Fruit fly (Drosophila melanogaster) whole organism, embryonic: ENCODE data around the gene Pgm1.

Source experiments
- Asciz ChIP-seq: fragments of 200-800 bp; sonication (Bioruptor generic); optimal IDR thresholded peaks from 2 replicates; lab custom pipeline; 2017; ENCODE audit warnings: missing biosample characterization, mild to moderate bottlenecking, missing genetic modification characterization, missing genetic modification reagents
- Atf-2 ChIP-seq: fragments of 200-800 bp; sonication (Bioruptor generic); optimal IDR thresholded peaks from 2 replicates; lab custom pipeline; 2016; ENCODE audit warnings: missing biosample characterization, missing genetic modification characterization
- CG12299 ChIP-seq: fragments of 200-800 bp; sonication (Bioruptor generic); optimal IDR thresholded peaks from 2 replicates; lab custom pipeline; 2018; ENCODE audit warnings: missing biosample characterization, mild to moderate bottlenecking, missing genetic modification characterization
- CG1233 ChIP-seq: fragments of 200-800 bp; sonication (Bioruptor generic); optimal IDR thresholded peaks from 4 replicates; lab custom pipeline; 2018; ENCODE audit warnings: missing biosample characterization, mild to moderate bottlenecking, missing genetic modification characterization
- CG14710 ChIP-seq: fragments of 200-800 bp; sonication (Bioruptor generic); optimal IDR thresholded peaks from 3 replicates; lab custom pipeline; 2019; ENCODE audit warnings: missing biosample characterization, mild to moderate bottlenecking, missing genetic modification characterization, moderate library complexity
- CG14965 ChIP-seq: fragments of 200-800 bp; sonication (Bioruptor generic); optimal IDR thresholded peaks from 2 replicates; lab custom pipeline; 2016; ENCODE audit warnings: missing biosample characterization, missing genetic modification characterization, borderline replicate concordance
- CG1792 ChIP-seq: fragments of 200-800 bp; sonication (Bioruptor generic); optimal IDR thresholded peaks from 2 replicates; lab custom pipeline; 2016; ENCODE audit warnings: missing biosample characterization, missing genetic modification characterization
- CG2712 ChIP-seq: fragments of 200-800 bp; optimal IDR thresholded peaks from 3 replicates; lab custom pipeline; 2019; ENCODE audit warnings: missing biosample characterization, mild to moderate bottlenecking, missing genetic modification characterization, moderate library complexity
- CG30020 ChIP-seq: fragments of 200-800 bp; optimal IDR thresholded peaks from 2 replicates; lab custom pipeline; 2019; ENCODE audit warnings: missing biosample characterization, mild to moderate bottlenecking, missing genetic modification characterization, moderate library complexity
- CG32772 ChIP-seq: fragments of 200-800 bp; sonication (Bioruptor generic); IDR thresholded peaks from 2 replicates; pipeline ENCODE4 v1.3.6; 2022; ENCODE audit warnings: missing biosample characterization, missing genetic modification characterization
- CG4854 ChIP-seq: fragments of 200-800 bp; sonication (Bioruptor generic); optimal IDR thresholded peaks from 2 replicates; lab custom pipeline; 2016; ENCODE audit warnings: missing biosample characterization, missing genetic modification characterization, inconsistent platforms
- CG5953 ChIP-seq: fragments of 200-800 bp; sonication (Bioruptor generic); IDR thresholded peaks from 2 replicates; pipeline ENCODE4 v1.3.6; 2022; ENCODE audit warnings: missing biosample characterization, missing genetic modification characterization
- CG6813 ChIP-seq: fragments of 200-800 bp; sonication (Bioruptor generic); optimal IDR thresholded peaks from 2 replicates; lab custom pipeline; 2017; ENCODE audit warnings: missing biosample characterization, missing genetic modification characterization, mild to moderate bottlenecking, moderate library complexity, missing genetic modification reagents
- CG7928 ChIP-seq: fragments of 200-800 bp; sonication (Bioruptor generic); optimal IDR thresholded peaks from 2 replicates; lab custom pipeline; 2017; ENCODE audit warnings: missing biosample characterization, mild to moderate bottlenecking, missing genetic modification characterization
- CG8290 ChIP-seq, 3 experiments: fragments of 200-800 bp; sonication (Bioruptor generic); optimal IDR thresholded peaks; 2 replicates each; lab custom pipeline; 2016 to 2019; ENCODE audit warnings: missing biosample characterization in 3 of 3, missing genetic modification characterization in 3 of 3, mild to moderate bottlenecking in 2 of 3, moderate library complexity in 1 of 3
- CG9437 ChIP-seq: fragments of 200-800 bp; sonication (Bioruptor generic); optimal IDR thresholded peaks from 2 replicates; lab custom pipeline; 2018; ENCODE audit warnings: missing biosample characterization, mild to moderate bottlenecking, missing genetic modification characterization
- CG9797 ChIP-seq: fragments of 200-800 bp; sonication (Bioruptor generic); optimal IDR thresholded peaks from 3 replicates; lab custom pipeline; 2018; ENCODE audit warnings: missing biosample characterization, mild to moderate bottlenecking, missing genetic modification characterization
- CG9876 ChIP-seq: fragments of 200-800 bp; sonication (Bioruptor generic); optimal IDR thresholded peaks from 2 replicates; lab custom pipeline; 2016; ENCODE audit warnings: missing biosample characterization, missing genetic modification characterization
- Chrac-16 ChIP-seq: fragments of 200-800 bp; sonication (Bioruptor generic); optimal IDR thresholded peaks from 3 replicates; lab custom pipeline; 2016; ENCODE audit warnings: missing biosample characterization, missing genetic modification characterization
- D19A ChIP-seq: fragments of 200-800 bp; optimal IDR thresholded peaks from 3 replicates; lab custom pipeline; 2019; ENCODE audit warnings: missing biosample characterization, mild to moderate bottlenecking, missing genetic modification characterization, moderate library complexity
- Dip3 ChIP-seq: fragments of 200-800 bp; sonication (Bioruptor generic); optimal IDR thresholded peaks from 3 replicates; lab custom pipeline; 2016; ENCODE audit warnings: missing biosample characterization, missing genetic modification characterization
- Doc3 ChIP-seq: fragments of 200-800 bp; sonication (Bioruptor generic); IDR thresholded peaks from 3 replicates; pipeline ENCODE4 v1.3.6; 2022; ENCODE audit warnings: missing biosample characterization, missing genetic modification characterization; ENCODE audit not compliant: partially characterized antibody
- Gug ChIP-seq: fragments of 200-800 bp; sonication (Bioruptor generic); IDR thresholded peaks from 4 replicates; pipeline ENCODE4 v1.3.6; 2022; ENCODE audit warnings: missing biosample characterization, missing genetic modification characterization
- H15 ChIP-seq: fragments of 200-800 bp; sonication (Bioruptor generic); IDR thresholded peaks from 3 replicates; pipeline ENCODE4 v1.3.6; 2022; ENCODE audit warnings: missing biosample characterization, missing genetic modification characterization
- Hr78 ChIP-seq, 2 experiments: fragments of 200-800 bp in 1 of 2; fragments of >200 bp in 1 of 2; sonication (Bioruptor generic) in 1 of 2; optimal IDR thresholded peaks; 2 replicates each; lab custom pipeline; 2017 to 2019; ENCODE audit warnings: missing biosample characterization in 2 of 2, missing genetic modification characterization in 2 of 2, mild to moderate bottlenecking in 1 of 2, moderate library complexity in 1 of 2
- Jarid2 ChIP-seq: fragments of 200-800 bp; sonication (Bioruptor generic); optimal IDR thresholded peaks from 3 replicates; lab custom pipeline; 2017; ENCODE audit warnings: mild to moderate bottlenecking, missing biosample characterization, missing genetic modification reagents, missing genetic modification characterization
- MBD-R2 ChIP-seq: fragments of 200-800 bp; sonication (Bioruptor generic); IDR thresholded peaks from 2 replicates; pipeline ENCODE4 v1.3.6; 2022; ENCODE audit warnings: missing biosample characterization, missing genetic modification characterization
- Opbp ChIP-seq: fragments of 200-800 bp; sonication (Bioruptor generic); IDR thresholded peaks from 3 replicates; pipeline ENCODE4 v1.3.6; 2022; ENCODE audit warnings: missing biosample characterization, missing genetic modification characterization; ENCODE audit not compliant: partially characterized antibody
- Ravus ChIP-seq: fragments of 200-800 bp; sonication (Bioruptor generic); IDR thresholded peaks from 2 replicates; pipeline ENCODE4 v1.3.6; 2022; ENCODE audit warnings: missing biosample characterization, missing genetic modification characterization
- Scr ChIP-seq: fragments of 200-800 bp; sonication (Bioruptor generic); IDR thresholded peaks from 2 replicates; pipeline ENCODE4 v1.3.6; 2022; ENCODE audit warnings: missing biosample characterization, missing genetic modification characterization; ENCODE audit not compliant: partially characterized antibody
- Sox102F ChIP-seq: fragments of 200-800 bp; sonication (Bioruptor generic); optimal IDR thresholded peaks from 2 replicates; lab custom pipeline; 2018; ENCODE audit warnings: missing biosample characterization, mild to moderate bottlenecking, missing genetic modification characterization, moderate library complexity
- al ChIP-seq: fragments of 200-800 bp; sonication (Bioruptor generic); IDR thresholded peaks from 2 replicates; pipeline ENCODE4 v1.3.6; 2022; ENCODE audit warnings: missing biosample characterization, missing genetic modification characterization
- ap ChIP-seq: fragments of 200-800 bp; sonication (Bioruptor generic); IDR thresholded peaks from 2 replicates; pipeline ENCODE4 v1.3.6; 2022; ENCODE audit warnings: missing biosample characterization, missing genetic modification characterization
- cato ChIP-seq: fragments of 200-800 bp; sonication (Bioruptor generic); optimal IDR thresholded peaks from 2 replicates; lab custom pipeline; 2016; ENCODE audit warnings: missing biosample characterization, missing genetic modification characterization, borderline replicate concordance
- cwo ChIP-seq: fragments of 200-800 bp; sonication (Bioruptor generic); optimal IDR thresholded peaks from 3 replicates; lab custom pipeline; 2017; ENCODE audit warnings: missing biosample characterization, missing genetic modification characterization, mild to moderate bottlenecking, moderate library complexity, missing genetic modification reagents
- esg ChIP-seq: fragments of 200-800 bp; sonication (Bioruptor generic); conservative IDR thresholded peaks from 2 replicates; pipeline ENCODE4 v1.3.6; 2022; ENCODE audit warnings: missing biosample characterization, missing genetic modification characterization
- gce ChIP-seq: fragments of 200-800 bp; sonication (Bioruptor generic); IDR thresholded peaks from 3 replicates; pipeline ENCODE4 v1.3.6; 2022; ENCODE audit warnings: missing biosample characterization, missing genetic modification characterization
- gsb ChIP-seq: fragments of 200-800 bp; sonication (Bioruptor generic); IDR thresholded peaks from 2 replicates; pipeline ENCODE4 v1.3.6; 2022; ENCODE audit warnings: missing biosample characterization, missing genetic modification characterization
- hth ChIP-seq: fragments of >200 bp; optimal IDR thresholded peaks from 2 replicates; lab custom pipeline; 2017; ENCODE audit warnings: inconsistent platforms
- nom ChIP-seq: fragments of 200-800 bp; sonication (Bioruptor generic); optimal IDR thresholded peaks from 2 replicates; lab custom pipeline; 2017; ENCODE audit warnings: missing biosample characterization, missing genetic modification characterization, mild to moderate bottlenecking, moderate library complexity, missing genetic modification reagents
- otp ChIP-seq: fragments of 200-800 bp; sonication (Bioruptor generic); IDR thresholded peaks from 3 replicates; pipeline ENCODE4, ENCODE4 v1.3.6; 2022; ENCODE audit warnings: missing biosample characterization, missing genetic modification characterization
- pan ChIP-seq, 4 experiments: fragments of >200 bp in 3 of 4; fragments of 200-800 bp in 1 of 4; sonication (Bioruptor generic) in 1 of 4; optimal IDR thresholded peaks in 3 of 4; IDR thresholded peaks in 1 of 4; 2 replicates each; pipeline versions ENCODE4 v1.3.6 to Lab custom; 2017 to 2022; ENCODE audit warnings: missing biosample characterization in 2 of 4, missing genetic modification characterization in 2 of 4, mixed read lengths in 1 of 4
- prd ChIP-seq, 3 experiments: fragments of >200 bp in 2 of 3; fragments of 200-800 bp in 1 of 3; sonication (Bioruptor generic) in 1 of 3; optimal IDR thresholded peaks in 2 of 3; IDR thresholded peaks in 1 of 3; 2 replicates in 2 of 3; 3 replicates in 1 of 3; pipeline versions ENCODE4 v1.3.6 to Lab custom; 2017 to 2022; ENCODE audit warnings: missing biosample characterization in 1 of 3, missing genetic modification characterization in 1 of 3
- psq ChIP-seq: fragments of 200-800 bp; sonication (Bioruptor generic); optimal IDR thresholded peaks from 2 replicates; lab custom pipeline; 2017; ENCODE audit warnings: missing biosample characterization, missing genetic modification characterization
- twi ChIP-seq: fragments of 200-800 bp; optimal IDR thresholded peaks from 2 replicates; lab custom pipeline; 2019; ENCODE audit warnings: missing biosample characterization, mild to moderate bottlenecking, missing genetic modification characterization, moderate library complexity
- unc-4 ChIP-seq: fragments of 200-800 bp; sonication (Bioruptor generic); IDR thresholded peaks from 2 replicates; pipeline ENCODE4 v1.3.6; 2022; ENCODE audit warnings: missing biosample characterization, missing genetic modification characterization; ENCODE audit not compliant: partially characterized antibody

Gene Pgm1

dm6 chr3L:16128973-16129745 lies 828 bp upstream of the Pgm1 start, which contains the start of gene SsRbeta (continued):
- no peak for TF ChIP-seq cato
- no peak; the same call in 2 of the 3 replicates for TF ChIP-seq gce (GFP tag; lab: Robert Waterston, UW)
- TF ChIP-seq Atf-2: no peak
- no peak for TF ChIP-seq twi (tag; lab: Kevin White, UChicago)
- TF ChIP-seq esg (GFP tag; lab: Robert Waterston, UW): peak; percentile 41
- no peak for TF ChIP-seq CG14965
- no peak for TF ChIP-seq hth
- TF ChIP-seq CG7928: peak; percentile 95
- peak; percentile 48; the same call in 1 of the 2 replicates for TF ChIP-seq CG32772
- peak; percentile 69; the same call in 2 of the 3 replicates for TF ChIP-seq Doc3
- TF ChIP-seq CG1233: no peak
- no peak for TF ChIP-seq Ravus (GFP tag; lab: Robert Waterston, UW)
- TF ChIP-seq otp (GFP tag; lab: Robert Waterston, UW): no peak
- TF ChIP-seq MBD-R2 (GFP tag; lab: Robert Waterston, UW): peak; percentile 53
- peak; percentile 50 for TF ChIP-seq CG9797
- peak; percentile 43 for TF ChIP-seq Asciz (GFP tag; lab: Kevin White, UChicago)
- TF ChIP-seq cwo (GFP tag; lab: Kevin White, UChicago): no peak
- TF ChIP-seq CG2712: peak; percentile 14
- no peak for TF ChIP-seq Chrac-16
- TF ChIP-seq CG8290 (GFP tag; optimal IDR thresholded peaks at IDR 0.05; lab: Kevin White, UChicago): no peak
- peak in 1 of 2 experiments; percentile 82 for TF ChIP-seq CG8290 (tag; optimal IDR thresholded peaks at IDR 0.05; lab: Kevin White, UChicago)
- TF ChIP-seq nom (GFP tag; lab: Kevin White, UChicago): no peak
- TF ChIP-seq CG14710 (tag; lab: Kevin White, UChicago): peak; percentile 40
- TF ChIP-seq CG9876 (GFP tag; lab: Kevin White, UChicago): no peak
- no peak for TF ChIP-seq pan (optimal IDR thresholded peaks at IDR 0.05; lab: Kevin White, UChicago)
- peak in 1 of 2 experiments; percentile 66 for TF ChIP-seq pan (GFP tag; optimal IDR thresholded peaks at IDR 0.05 in 1 of 2, IDR thresholded peaks at IDR 0.05 in 1 of 2)
- peak; percentile 69 for TF ChIP-seq unc-4 (GFP tag; lab: Robert Waterston, UW)
- TF ChIP-seq D19A: peak; percentile 31
- peak; percentile 51; the same call in 2 of the 3 replicates for TF ChIP-seq H15 (GFP tag; lab: Robert Waterston, UW)
- TF ChIP-seq CG4854 (GFP tag; lab: Kevin White, UChicago): no peak
- no peak; the same call in 1 of the 2 replicates for TF ChIP-seq CG5953 (GFP tag; lab: Robert Waterston, UW)
- no peak for TF ChIP-seq Hr78 (GFP tag; optimal IDR thresholded peaks at IDR 0.05; lab: Kevin White, UChicago)
- peak; percentile 71 for TF ChIP-seq Gug (GFP tag; lab: Robert Waterston, UW)
- no peak for TF ChIP-seq prd (optimal IDR thresholded peaks at IDR 0.05; lab: Kevin White, UChicago)
- peak; percentile 49 for TF ChIP-seq prd (GFP tag; IDR thresholded peaks at IDR 0.05; lab: Robert Waterston, UW)
- TF ChIP-seq CG12299 (tag; lab: Kevin White, UChicago): no peak
- TF ChIP-seq CG30020: peak; percentile 51
- TF ChIP-seq Scr (GFP tag; lab: Robert Waterston, UW): peak; percentile 72
- TF ChIP-seq gsb (GFP tag; lab: Robert Waterston, UW): no peak; the same call in 1 of the 2 replicates
- TF ChIP-seq Opbp: peak; percentile 74
- TF ChIP-seq CG1792 (GFP tag; lab: Kevin White, UChicago): no peak
- TF ChIP-seq CG6813 (GFP tag; lab: Kevin White, UChicago): no peak
- no peak for TF ChIP-seq psq (GFP tag; lab: Kevin White, UChicago)
- no peak for TF ChIP-seq CG9437 (GFP tag; lab: Kevin White, UChicago)
- TF ChIP-seq al (GFP tag; lab: Robert Waterston, UW): 0 out of 2 replicates have a peak, but pooled peaks have one; percentile 3
- TF ChIP-seq Sox102F (GFP tag; lab: Kevin White, UChicago): peak; percentile 51
- TF ChIP-seq Dip3 (GFP tag; lab: Kevin White, UChicago): no peak
- TF ChIP-seq Jarid2 (GFP tag; lab: Kevin White, UChicago): peak; percentile 37
- peak; percentile 70 for TF ChIP-seq ap (GFP tag; lab: Robert Waterston, UW)
